Fruit fly (Drosophila melanogaster): Measurements from ENCODE around the gene Upf1.

The Upf1 gene

dm6 chrX:11920959-11921358, 15.8 kb upstream of the Upf1 start:
- TF ChIP-seq CG5204 (GFP tag; optimal IDR thresholded peaks at IDR 0.05): peak; percentile 19
- peak; percentile 31 for TF ChIP-seq CG7101 (tag; optimal IDR thresholded peaks at IDR 0.05)
- TF ChIP-seq CG33017 (tag; optimal IDR thresholded peaks at IDR 0.05): peak; percentile 32
- TF ChIP-seq Crg-1 (GFP tag; optimal IDR thresholded peaks at IDR 0.05): no peak
- no peak for TF ChIP-seq pad (GFP tag; optimal IDR thresholded peaks at IDR 0.05)
- TF ChIP-seq toe (GFP tag; optimal IDR thresholded peaks at IDR 0.05): peak; percentile 12
- TF ChIP-seq ovo (GFP tag; optimal IDR thresholded peaks at IDR 0.05): no peak
- no peak for TF ChIP-seq Mnt (GFP tag; optimal IDR thresholded peaks at IDR 0.05)
- peak; percentile 16 for TF ChIP-seq CG7045 (GFP tag; optimal IDR thresholded peaks at IDR 0.05)
- TF ChIP-seq CG11617 (GFP tag; optimal IDR thresholded peaks at IDR 0.05): peak; percentile 15
- TF ChIP-seq CG14711 (tag; optimal IDR thresholded peaks at IDR 0.05): peak; percentile 9

dm6 chrX:11917056-11917633, 12.0 kb upstream of the Upf1 start, which contains the start of gene pot:
Gene pot, minus strand, starts transcription at chrX:11917260.
- TF ChIP-seq kay (GFP tag; ENCODE audit: borderline replicate concordance) (no peak), CG11617 (GFP tag; optimal IDR thresholded peaks at IDR 0.05) (no peak), CG12768 (GFP tag; optimal IDR thresholded peaks at IDR 0.05) (no peak), cnc (optimal IDR thresholded peaks at IDR 0.05) (no peak), toe (GFP tag; optimal IDR thresholded peaks at IDR 0.05) (no peak), CG33017 (tag; optimal IDR thresholded peaks at IDR 0.05) (no peak), tj (GFP tag; optimal IDR thresholded peaks at IDR 0.05) (peak; percentile 58)

- peak; percentile 23 for TF ChIP-seq CG11617 (GFP tag; optimal IDR thresholded peaks at IDR 0.05)
- peak; percentile 59 for TF ChIP-seq CG7101 (tag; optimal IDR thresholded peaks at IDR 0.05)
- TF ChIP-seq toe (GFP tag; optimal IDR thresholded peaks at IDR 0.05): no peak
- TF ChIP-seq CG33017 (tag; optimal IDR thresholded peaks at IDR 0.05): peak; percentile 11
- TF ChIP-seq pad (GFP tag; optimal IDR thresholded peaks at IDR 0.05): peak; percentile 33
- no peak for TF ChIP-seq Crg-1 (GFP tag; optimal IDR thresholded peaks at IDR 0.05)
- TF ChIP-seq bab1 (GFP tag; optimal IDR thresholded peaks at IDR 0.05): peak; percentile 35
- peak; percentile 42 for TF ChIP-seq CG14711 (tag; optimal IDR thresholded peaks at IDR 0.05)
- TF ChIP-seq CG7045 (GFP tag; optimal IDR thresholded peaks at IDR 0.05): no peak
- peak; percentile 45 for TF ChIP-seq tj (GFP tag; optimal IDR thresholded peaks at IDR 0.05)
Measured at dm6 chrX:11915154-11915593, 10.0 kb upstream of the Upf1 start.

- no peak for TF ChIP-seq bab1 (GFP tag; optimal IDR thresholded peaks at IDR 0.05)
- TF ChIP-seq tj (GFP tag; optimal IDR thresholded peaks at IDR 0.05): no peak
- TF ChIP-seq CG7101 (tag; optimal IDR thresholded peaks at IDR 0.05): no peak
- no peak for TF ChIP-seq Mnt (GFP tag; optimal IDR thresholded peaks at IDR 0.05)
- TF ChIP-seq CG7045 (GFP tag; optimal IDR thresholded peaks at IDR 0.05): no peak
- TF ChIP-seq CG12768 (GFP tag; optimal IDR thresholded peaks at IDR 0.05): no peak
- no peak for TF ChIP-seq toe (GFP tag; optimal IDR thresholded peaks at IDR 0.05)
- no peak for TF ChIP-seq cic (GFP tag; optimal IDR thresholded peaks at IDR 0.05)
- TF ChIP-seq cnc (optimal IDR thresholded peaks at IDR 0.05): no peak
Measured at dm6 chrX:11913581-11913980, 8.4 kb upstream of the Upf1 start.

dm6 chrX:11906818-11907281, 1.7 kb upstream of the Upf1 start, which contains the start of gene CG43156:
Gene CG43156, minus strand, starts transcription at chrX:11906868.
- TF ChIP-seq tj (GFP tag; optimal IDR thresholded peaks at IDR 0.05) (peak; percentile 99), kay (GFP tag; ENCODE audit: borderline replicate concordance) (no peak)

- TF ChIP-seq tj (GFP tag; optimal IDR thresholded peaks at IDR 0.05) (no peak), pad (GFP tag; optimal IDR thresholded peaks at IDR 0.05) (no peak), CG33017 (tag; optimal IDR thresholded peaks at IDR 0.05) (no peak), cic (GFP tag; optimal IDR thresholded peaks at IDR 0.05) (no peak), kay (GFP tag; ENCODE audit: borderline replicate concordance) (no peak), CG14711 (tag; optimal IDR thresholded peaks at IDR 0.05) (no peak), CG7101 (tag; optimal IDR thresholded peaks at IDR 0.05) (no peak), Clk (GFP tag; optimal IDR thresholded peaks at IDR 0.05) (no peak), ovo (GFP tag; optimal IDR thresholded peaks at IDR 0.05) (no peak)
Measured at dm6 chrX:11895141-11895540, 10.0 kb downstream of the Upf1 start.

- peak; percentile 99 for TF ChIP-seq pad (GFP tag; optimal IDR thresholded peaks at IDR 0.05)
- TF ChIP-seq ovo (GFP tag; optimal IDR thresholded peaks at IDR 0.05): peak; percentile 79
- no peak for TF ChIP-seq Clk (GFP tag; optimal IDR thresholded peaks at IDR 0.05)
- TF ChIP-seq Crg-1 (GFP tag; optimal IDR thresholded peaks at IDR 0.05): no peak
- no peak for TF ChIP-seq CG11617 (GFP tag; optimal IDR thresholded peaks at IDR 0.05)
- TF ChIP-seq Hr96 (GFP tag; optimal IDR thresholded peaks at IDR 0.05): no peak
- TF ChIP-seq CG12768 (GFP tag; optimal IDR thresholded peaks at IDR 0.05): no peak
- no peak for TF ChIP-seq CG7101 (tag; optimal IDR thresholded peaks at IDR 0.05)
- no peak for TF ChIP-seq tj (GFP tag; optimal IDR thresholded peaks at IDR 0.05)
- TF ChIP-seq Mnt (GFP tag; optimal IDR thresholded peaks at IDR 0.05): no peak
Measured at dm6 chrX:11894198-11894597, 11.0 kb downstream of the Upf1 start.

- no peak for TF ChIP-seq cnc (optimal IDR thresholded peaks at IDR 0.05)
- no peak for TF ChIP-seq CG14711 (tag; optimal IDR thresholded peaks at IDR 0.05)
- TF ChIP-seq CG1620 (GFP tag; optimal IDR thresholded peaks at IDR 0.05): no peak
- no peak for TF ChIP-seq CG12768 (GFP tag; optimal IDR thresholded peaks at IDR 0.05)
- no peak for TF ChIP-seq Crg-1 (GFP tag; optimal IDR thresholded peaks at IDR 0.05)
- no peak for TF ChIP-seq CG33017 (tag; optimal IDR thresholded peaks at IDR 0.05)
- TF ChIP-seq pad (GFP tag; optimal IDR thresholded peaks at IDR 0.05): no peak
- TF ChIP-seq CG5204 (GFP tag; optimal IDR thresholded peaks at IDR 0.05): no peak
- TF ChIP-seq cic (GFP tag; optimal IDR thresholded peaks at IDR 0.05): no peak
- TF ChIP-seq CG7101 (tag; optimal IDR thresholded peaks at IDR 0.05): no peak
- TF ChIP-seq kay (GFP tag; ENCODE audit: borderline replicate concordance): no peak
- no peak for TF ChIP-seq CG11617 (GFP tag; optimal IDR thresholded peaks at IDR 0.05)
- no peak for TF ChIP-seq toe (GFP tag; optimal IDR thresholded peaks at IDR 0.05)
- TF ChIP-seq ovo (GFP tag; optimal IDR thresholded peaks at IDR 0.05): no peak
- TF ChIP-seq Hr96 (GFP tag; optimal IDR thresholded peaks at IDR 0.05): no peak
- no peak for TF ChIP-seq Mnt (GFP tag; optimal IDR thresholded peaks at IDR 0.05)
- TF ChIP-seq Clk (GFP tag; optimal IDR thresholded peaks at IDR 0.05): no peak
- no peak for TF ChIP-seq bab1 (GFP tag; optimal IDR thresholded peaks at IDR 0.05)
- TF ChIP-seq tj (GFP tag; optimal IDR thresholded peaks at IDR 0.05): no peak
Measured at dm6 chrX:11893643-11894042, 11.5 kb downstream of the Upf1 start, which contains the start of gene wisp. Gene wisp, plus strand, starts transcription at chrX:11893943.
